Worm (Caenorhabditis elegans) whole organism, L3 larva: ENCODE measurements around the gene ptr-1.

Experiments used
- R02D3.7 ChIP-seq: fragments of 150-350 bp; optimal IDR thresholded peaks from 2 replicates; lab custom pipeline; 2014; ENCODE audit warnings: missing biosample characterization, missing genetic modification characterization
- ZK546.5 ChIP-seq: sonication (generic microtip); optimal IDR thresholded peaks from 2 replicates; lab custom pipeline; 2017; ENCODE audit warnings: missing biosample characterization, missing genetic modification characterization
- aly-2 ChIP-seq: fragments of 150-350 bp; optimal IDR thresholded peaks from 2 replicates; lab custom pipeline; 2014; ENCODE audit warnings: missing biosample characterization, missing genetic modification characterization
- ama-1 ChIP-seq: fragments of 150-350 bp; optimal IDR thresholded peaks from 2 replicates; lab custom pipeline; 2018
- ceh-16 ChIP-seq: sonication (generic microtip); optimal IDR thresholded peaks from 2 replicates; lab custom pipeline; 2017; ENCODE audit warnings: missing biosample characterization, missing genetic modification characterization
- ceh-28 ChIP-seq: fragments of 150-350 bp; optimal IDR thresholded peaks from 2 replicates; lab custom pipeline; 2014; ENCODE audit warnings: missing biosample characterization, missing genetic modification reagents, missing genetic modification characterization
- ceh-82 ChIP-seq: fragments of 150-350 bp; optimal IDR thresholded peaks from 2 replicates; lab custom pipeline; 2014; ENCODE audit warnings: missing biosample characterization, missing genetic modification characterization
- ceh-9 ChIP-seq: sonication (generic microtip); optimal IDR thresholded peaks from 2 replicates; lab custom pipeline; 2018; ENCODE audit warnings: missing biosample characterization, missing genetic modification characterization
- daf-12 ChIP-seq: fragments of 150-350 bp; optimal IDR thresholded peaks from 2 replicates; lab custom pipeline; 2014; ENCODE audit warnings: missing biosample characterization, missing genetic modification reagents, missing genetic modification characterization
- egl-27 ChIP-seq: sonication (generic microtip); optimal IDR thresholded peaks from 4 replicates; lab custom pipeline; 2017; ENCODE audit warnings: missing biosample characterization, missing genetic modification reagents, missing genetic modification characterization
- egl-5 ChIP-seq: fragments of 150-350 bp; optimal IDR thresholded peaks from 2 replicates; lab custom pipeline; 2017; ENCODE audit warnings: missing biosample characterization, missing genetic modification reagents, missing genetic modification characterization, inconsistent platforms
- elt-1 ChIP-seq: fragments of 150-350 bp; optimal IDR thresholded peaks from 2 replicates; lab custom pipeline; 2014; ENCODE audit warnings: missing biosample characterization, missing genetic modification characterization
- elt-3 ChIP-seq, 3 experiments: fragments of 150-350 bp in 1 of 3; sonication (generic microtip) in 2 of 3; optimal IDR thresholded peaks; 2 replicates in 2 of 3; 4 replicates in 1 of 3; lab custom pipeline; 2014 to 2017; ENCODE audit warnings: missing biosample characterization in 3 of 3, missing genetic modification characterization in 3 of 3
- eor-1 ChIP-seq, 2 experiments: fragments of 150-350 bp; optimal IDR thresholded peaks; 2 replicates each; lab custom pipeline; 2014 to 2018; ENCODE audit warnings: missing biosample characterization in 2 of 2, missing genetic modification characterization in 2 of 2
- fkh-2 ChIP-seq: fragments of 150-350 bp; optimal IDR thresholded peaks from 2 replicates; lab custom pipeline; 2014; ENCODE audit warnings: missing biosample characterization, missing genetic modification reagents, missing genetic modification characterization
- hmg-11 ChIP-seq: sonication (generic microtip); optimal IDR thresholded peaks from 2 replicates; lab custom pipeline; 2016; ENCODE audit warnings: missing genetic modification characterization, missing compliant biosample characterization
- jun-1 ChIP-seq: fragments of 150-350 bp; optimal IDR thresholded peaks from 2 replicates; lab custom pipeline; 2014; ENCODE audit warnings: missing biosample characterization, missing genetic modification reagents, missing genetic modification characterization
- lin-15B ChIP-seq: fragments of 150-350 bp; optimal IDR thresholded peaks from 2 replicates; lab custom pipeline; 2014; ENCODE audit warnings: missing biosample characterization, missing genetic modification characterization
- lsy-12 ChIP-seq: sonication (generic microtip); optimal IDR thresholded peaks from 2 replicates; lab custom pipeline; 2016; ENCODE audit warnings: mild to moderate bottlenecking, missing genetic modification characterization, missing compliant biosample characterization
- mdl-1 ChIP-seq: fragments of 150-350 bp; optimal IDR thresholded peaks from 2 replicates; lab custom pipeline; 2014; ENCODE audit warnings: missing biosample characterization, missing genetic modification characterization
- mml-1 ChIP-seq: fragments of 150-350 bp; sonication (generic microtip); optimal IDR thresholded peaks from 3 replicates; lab custom pipeline; 2014; ENCODE audit warnings: missing biosample characterization, missing genetic modification characterization
- nfya-1 ChIP-seq: sonication (generic microtip); optimal IDR thresholded peaks from 2 replicates; lab custom pipeline; 2017; ENCODE audit warnings: missing genetic modification characterization, mild to moderate bottlenecking, missing compliant biosample characterization, antibody characterized with exemption, moderate library complexity; ENCODE audit not compliant: insufficient read depth
- nhr-11 ChIP-seq: fragments of 150-350 bp; optimal IDR thresholded peaks from 2 replicates; lab custom pipeline; 2014; ENCODE audit warnings: missing biosample characterization, missing genetic modification characterization
- nhr-12 ChIP-seq: fragments of 150-350 bp; optimal IDR thresholded peaks from 2 replicates; lab custom pipeline; 2014; ENCODE audit warnings: missing biosample characterization, missing genetic modification characterization
- nhr-23 ChIP-seq: fragments of 150-350 bp; optimal IDR thresholded peaks from 2 replicates; lab custom pipeline; 2014; ENCODE audit warnings: missing biosample characterization, missing genetic modification reagents, missing genetic modification characterization
- nhr-237 ChIP-seq: fragments of 150-350 bp; optimal IDR thresholded peaks from 2 replicates; lab custom pipeline; 2014; ENCODE audit warnings: missing biosample characterization, missing genetic modification characterization
- nhr-25 ChIP-seq: sonication (generic microtip); optimal IDR thresholded peaks from 2 replicates; lab custom pipeline; 2017; ENCODE audit warnings: missing biosample characterization, missing genetic modification characterization
- nhr-28 ChIP-seq: fragments of 150-350 bp; optimal IDR thresholded peaks from 2 replicates; lab custom pipeline; 2014; ENCODE audit warnings: missing biosample characterization, missing genetic modification characterization
- nhr-43 ChIP-seq: sonication (generic microtip); optimal IDR thresholded peaks from 2 replicates; lab custom pipeline; 2016; ENCODE audit warnings: mild to moderate bottlenecking, missing genetic modification characterization, missing compliant biosample characterization; ENCODE audit not compliant: poor library complexity, severe bottlenecking
- nhr-67 ChIP-seq: fragments of 150-350 bp; optimal IDR thresholded peaks from 2 replicates; lab custom pipeline; 2014; ENCODE audit warnings: missing biosample characterization, missing genetic modification characterization
- nhr-76 ChIP-seq: fragments of 150-350 bp; sonication (generic microtip); optimal IDR thresholded peaks from 5 replicates; lab custom pipeline; 2014; ENCODE audit warnings: missing biosample characterization, missing genetic modification characterization
- nhr-77 ChIP-seq: fragments of 150-350 bp; optimal IDR thresholded peaks from 2 replicates; lab custom pipeline; 2014; ENCODE audit warnings: missing biosample characterization, missing genetic modification characterization
- pha-4 ChIP-seq: fragments of 150-350 bp; optimal IDR thresholded peaks from 2 replicates; lab custom pipeline; 2014; ENCODE audit warnings: missing biosample characterization, missing genetic modification reagents, missing genetic modification characterization
- pqm-1 ChIP-seq: fragments of 150-350 bp; optimal IDR thresholded peaks from 2 replicates; lab custom pipeline; 2017; ENCODE audit warnings: missing biosample characterization, missing genetic modification characterization, inconsistent platforms
- sea-2 ChIP-seq: fragments of 150-350 bp; sonication (generic microtip); optimal IDR thresholded peaks from 4 replicates; lab custom pipeline; 2014; ENCODE audit warnings: missing biosample characterization, missing genetic modification reagents, missing genetic modification characterization
- skn-1 ChIP-seq: fragments of 150-350 bp; optimal IDR thresholded peaks from 2 replicates; lab custom pipeline; 2014; ENCODE audit warnings: missing biosample characterization, missing genetic modification characterization
- snpc-4 ChIP-seq: fragments of 150-350 bp; optimal IDR thresholded peaks from 2 replicates; lab custom pipeline; 2014; ENCODE audit warnings: missing biosample characterization, missing genetic modification characterization
- tbx-2 ChIP-seq: sonication (generic microtip); optimal IDR thresholded peaks from 2 replicates; lab custom pipeline; 2016; ENCODE audit warnings: mild to moderate bottlenecking, missing genetic modification characterization, missing compliant biosample characterization
- unc-39 ChIP-seq: sonication (generic microtip); optimal IDR thresholded peaks from 4 replicates; lab custom pipeline; 2017; ENCODE audit warnings: missing biosample characterization, missing genetic modification characterization
- unc-62 ChIP-seq: fragments of 150-350 bp; sonication (generic microtip); optimal IDR thresholded peaks from 4 replicates; lab custom pipeline; 2014; ENCODE audit warnings: missing biosample characterization, missing genetic modification reagents, missing genetic modification characterization
- zag-1 ChIP-seq: fragments of 150-350 bp; optimal IDR thresholded peaks from 2 replicates; lab custom pipeline; 2014; ENCODE audit warnings: missing biosample characterization, missing genetic modification characterization
- ztf-11 ChIP-seq: fragments of 150-350 bp; optimal IDR thresholded peaks from 2 replicates; lab custom pipeline; 2014; ENCODE audit warnings: missing biosample characterization, missing genetic modification characterization
- ztf-4 ChIP-seq: fragments of 150-350 bp; optimal IDR thresholded peaks from 2 replicates; lab custom pipeline; 2014; ENCODE audit warnings: missing biosample characterization, missing genetic modification characterization

ptr-1 gene

ce11 chrV:9137618-9138017 lies 43.9 kb downstream of the ptr-1 start, which contains the start of gene pitr-2:
TSS of gene pitr-2 (minus strand) at chrV:9137718.
- TF ChIP-seq nhr-23 (tag; lab: Kevin White, UChicago) (no peak), skn-1 (tag; lab: Kevin White, UChicago) (no peak), fkh-2 (no peak), hmg-11 (no peak), unc-62 (no peak), elt-3 (tag; optimal IDR thresholded peaks at IDR 0.05; lab: Kevin White, UChicago) (no peak), daf-12 (tag; lab: Kevin White, UChicago) (no peak), egl-5 (no peak), nhr-67 (tag; lab: Kevin White, UChicago) (no peak), egl-27 (tag; lab: Kevin White, UChicago) (no peak), tbx-2 (tag; lab: Kevin White, UChicago) (no peak), aly-2 (tag; lab: Kevin White, UChicago) (no peak), nfya-1 (tag; lab: Kevin White, UChicago) (no peak), unc-39 (no peak), R02D3.7 (tag; lab: Kevin White, UChicago) (no peak), elt-1 (no peak), mml-1 (tag; lab: Kevin White, UChicago) (no peak), ztf-11 (tag; lab: Kevin White, UChicago) (no peak), ceh-28 (tag; lab: Kevin White, UChicago) (no peak)
- TF ChIP-seq, all 47 proteins: peak for 0

ce11 chrV:9133950-9134349 lies 47.6 kb downstream of the ptr-1 start, which contains the start of gene B0222.1:
TSS of gene B0222.1 (plus strand) at chrV:9134255.
- TF ChIP-seq snpc-4 (tag; lab: Kevin White, UChicago), result no peak
- TF ChIP-seq nhr-11 (tag; lab: Kevin White, UChicago), result peak; percentile 3
- no peak for TF ChIP-seq nhr-76 (tag; lab: Kevin White, UChicago)

DNA sequence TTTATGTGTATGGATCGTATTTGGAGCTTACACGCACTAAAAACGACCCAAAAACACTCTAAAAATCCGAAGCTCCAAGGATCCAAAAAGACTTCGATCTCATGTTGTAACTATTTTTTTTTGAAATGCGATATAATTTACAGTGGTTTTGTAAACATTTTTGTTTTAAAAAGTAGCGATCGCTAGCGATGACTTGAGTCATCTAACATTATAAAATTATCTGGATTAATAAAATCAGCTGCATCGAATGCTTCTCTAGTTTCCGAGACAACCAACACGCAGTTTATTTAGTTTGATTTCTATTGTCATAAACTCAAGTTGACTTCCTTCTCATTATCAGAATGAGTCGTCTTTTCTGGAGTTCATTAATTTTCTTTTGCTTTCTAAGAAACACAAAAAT lies 49.5 kb downstream of the ptr-1 start, which contains the start of gene F21C10.1:
F21C10.1 (plus strand) TSS at position 301 of the 400 bp plus-strand sequence.
- TF ChIP-seq hmg-11, result no peak
- TF ChIP-seq lin-15B (tag; lab: Kevin White, UChicago), result no peak
- TF ChIP-seq nhr-43 (tag; lab: Kevin White, UChicago), result no peak
- no peak for TF ChIP-seq nhr-237 (tag; lab: Kevin White, UChicago)
- no peak for TF ChIP-seq snpc-4 (tag; lab: Kevin White, UChicago)
- no peak for TF ChIP-seq mdl-1 (tag; lab: Kevin White, UChicago)
- no peak for TF ChIP-seq egl-27 (tag; lab: Kevin White, UChicago)
- no peak for TF ChIP-seq unc-39
- TF ChIP-seq ztf-4 (tag; lab: Kevin White, UChicago), result no peak
- no peak for TF ChIP-seq tbx-2 (tag; lab: Kevin White, UChicago)
- TF ChIP-seq zag-1 (tag; lab: Kevin White, UChicago), result no peak
- no peak for TF ChIP-seq ZK546.5 (tag; lab: Kevin White, UChicago)
- no peak for TF ChIP-seq nhr-11 (tag; lab: Kevin White, UChicago)
- TF ChIP-seq nhr-76 (tag; lab: Kevin White, UChicago), result no peak
- TF ChIP-seq, all 47 proteins: peak for 0

- TF ChIP-seq nhr-28 (tag; lab: Kevin White, UChicago), result no peak
- no peak for TF ChIP-seq egl-27 (tag; lab: Kevin White, UChicago)
- no peak for TF ChIP-seq egl-5
These were observed 50.8 kb downstream of the ptr-1 start, which contains the start of gene F21C10.19 for ce11 chrV:9130766-9131165. TSS of gene F21C10.19 (plus strand) at chrV:9131066.

DNA sequence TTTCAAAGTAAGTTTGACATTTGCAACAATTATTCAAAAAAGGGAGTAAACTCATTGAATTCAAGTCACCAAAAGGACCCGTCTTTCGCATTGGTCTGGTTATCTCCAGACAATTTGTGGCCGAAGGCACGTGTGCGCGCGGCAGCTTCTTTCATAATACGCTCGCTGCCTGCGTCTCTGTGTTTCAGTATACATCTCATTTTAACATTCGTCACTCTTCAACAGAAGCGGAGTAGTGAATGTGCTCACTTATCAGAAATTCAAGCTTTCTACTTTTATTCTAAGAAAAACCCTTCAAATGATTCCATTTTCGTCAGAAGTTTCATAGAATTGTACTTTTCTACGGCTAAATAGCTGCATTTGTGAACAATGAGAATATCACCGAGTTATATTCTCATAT lies 53.0 kb downstream of the ptr-1 start:
- TF ChIP-seq ceh-9 (tag; lab: Kevin White, UChicago), result no peak
- no peak for TF ChIP-seq lsy-12 (tag; lab: Kevin White, UChicago)
- no peak for TF ChIP-seq ceh-82
- TF ChIP-seq eor-1 (tag; optimal IDR thresholded peaks at IDR 0.05; lab: Kevin White, UChicago), result no peak
- TF ChIP-seq nhr-77, result no peak
- no peak for TF ChIP-seq ZK546.5 (tag; lab: Kevin White, UChicago)
- no peak for TF ChIP-seq jun-1 (tag; lab: Kevin White, UChicago)
- no peak for TF ChIP-seq ama-1 (lab: Kevin White, UChicago)
- TF ChIP-seq sea-2, result no peak
- TF ChIP-seq nhr-12 (tag; lab: Kevin White, UChicago), result no peak
- no peak for TF ChIP-seq egl-27 (tag; lab: Kevin White, UChicago)
- TF ChIP-seq aly-2 (tag; lab: Kevin White, UChicago), result no peak
- TF ChIP-seq unc-39, result no peak
- no peak for TF ChIP-seq ztf-4 (tag; lab: Kevin White, UChicago)
- no peak for TF ChIP-seq ceh-28 (tag; lab: Kevin White, UChicago)
- peak; percentile 16 for TF ChIP-seq lin-15B (tag; lab: Kevin White, UChicago)
- TF ChIP-seq tbx-2 (tag; lab: Kevin White, UChicago), result no peak
- TF ChIP-seq mdl-1 (tag; lab: Kevin White, UChicago), result peak; percentile 81
- TF ChIP-seq nhr-25 (tag; lab: Kevin White, UChicago), result no peak
- no peak for TF ChIP-seq hmg-11
- TF ChIP-seq unc-62, result no peak
- no peak for TF ChIP-seq ztf-11 (tag; lab: Kevin White, UChicago)
- peak; percentile 41 for TF ChIP-seq snpc-4 (tag; lab: Kevin White, UChicago)
- TF ChIP-seq ceh-16 (tag; lab: Kevin White, UChicago), result no peak
- no peak for TF ChIP-seq nhr-67 (tag; lab: Kevin White, UChicago)
- TF ChIP-seq pha-4 (tag; lab: Kevin White, UChicago), result no peak
- TF ChIP-seq nhr-23 (tag; lab: Kevin White, UChicago), result no peak
- no peak for TF ChIP-seq pqm-1 (tag; lab: Kevin White, UChicago)
- TF ChIP-seq nhr-237 (tag; lab: Kevin White, UChicago), result no peak
- TF ChIP-seq nfya-1 (tag; lab: Kevin White, UChicago), result peak; percentile 73
